Fruit fly (Drosophila melanogaster) whole organism, embryonic: Measurements from ENCODE around the gene NANS.

Experiments
- Bgb ChIP-seq: fragments of 200-800 bp; sonication (Bioruptor generic); IDR thresholded peaks from 2 replicates; pipeline ENCODE4 v1.3.6; 2022; ENCODE audit warnings: missing biosample characterization, missing genetic modification characterization; ENCODE audit not compliant: partially characterized antibody
- CG12659 ChIP-seq: fragments of 200-800 bp; sonication (Bioruptor generic); optimal IDR thresholded peaks from 3 replicates; lab custom pipeline; 2017; ENCODE audit warnings: mild to moderate bottlenecking, missing biosample characterization, missing genetic modification reagents, missing genetic modification characterization
- CG13287 ChIP-seq: fragments of 200-800 bp; sonication (Bioruptor generic); IDR thresholded peaks from 2 replicates; pipeline ENCODE4 v1.3.6; 2022; ENCODE audit warnings: missing biosample characterization, missing genetic modification characterization; ENCODE audit not compliant: partially characterized antibody
- CG14710 ChIP-seq: fragments of 200-800 bp; sonication (Bioruptor generic); optimal IDR thresholded peaks from 3 replicates; lab custom pipeline; 2019; ENCODE audit warnings: missing biosample characterization, mild to moderate bottlenecking, missing genetic modification characterization, moderate library complexity
- CG14860 ChIP-seq: fragments of 200-800 bp; sonication (Bioruptor generic); IDR thresholded peaks from 3 replicates; pipeline ENCODE4 v1.3.6; 2022; ENCODE audit warnings: missing biosample characterization, missing genetic modification characterization; ENCODE audit not compliant: partially characterized antibody
- CG15601 ChIP-seq: fragments of 200-800 bp; sonication (Bioruptor generic); optimal IDR thresholded peaks from 3 replicates; lab custom pipeline; 2019; ENCODE audit warnings: missing biosample characterization, mild to moderate bottlenecking, missing genetic modification characterization, moderate library complexity
- CG16813 ChIP-seq: fragments of 200-800 bp; sonication (Bioruptor generic); IDR thresholded peaks from 3 replicates; pipeline ENCODE4 v1.3.6; 2022; ENCODE audit warnings: missing biosample characterization, missing genetic modification characterization; ENCODE audit not compliant: partially characterized antibody
- CG17829 ChIP-seq: fragments of 200-800 bp; optimal IDR thresholded peaks from 2 replicates; lab custom pipeline; 2019; ENCODE audit warnings: missing biosample characterization, mild to moderate bottlenecking, missing genetic modification characterization, moderate library complexity
- CG2116 ChIP-seq: fragments of 200-800 bp; sonication (Bioruptor generic); optimal IDR thresholded peaks from 3 replicates; lab custom pipeline; 2018; ENCODE audit warnings: missing biosample characterization, mild to moderate bottlenecking, missing genetic modification characterization
- CG2120 ChIP-seq: fragments of 200-800 bp; sonication (Bioruptor generic); optimal IDR thresholded peaks from 3 replicates; lab custom pipeline; 2016; ENCODE audit warnings: missing biosample characterization, missing genetic modification characterization
- CG4360 ChIP-seq: fragments of 200-800 bp; sonication (Bioruptor generic); IDR thresholded peaks from 2 replicates; pipeline ENCODE4 v1.3.6; 2022; ENCODE audit warnings: missing biosample characterization, missing genetic modification characterization
- CG4424 ChIP-seq: fragments of 200-800 bp; sonication (Bioruptor generic); optimal IDR thresholded peaks from 3 replicates; lab custom pipeline; 2016; ENCODE audit warnings: missing biosample characterization, missing genetic modification characterization
- CG4617 ChIP-seq: fragments of 200-800 bp; sonication (Bioruptor generic); optimal IDR thresholded peaks from 3 replicates; lab custom pipeline; 2016; ENCODE audit warnings: missing biosample characterization, missing genetic modification characterization, borderline replicate concordance
- CG6791 ChIP-seq: fragments of 200-800 bp; sonication (Bioruptor generic); IDR thresholded peaks from 3 replicates; pipeline ENCODE4 v1.3.6; 2022; ENCODE audit warnings: missing biosample characterization, missing genetic modification characterization; ENCODE audit not compliant: partially characterized antibody
- CG7786 ChIP-seq: fragments of 200-800 bp; sonication (Bioruptor generic); optimal IDR thresholded peaks from 2 replicates; lab custom pipeline; 2016; ENCODE audit warnings: missing biosample characterization, missing genetic modification characterization
- CG7963 ChIP-seq: fragments of 200-800 bp; sonication (Bioruptor generic); IDR thresholded peaks from 3 replicates; pipeline ENCODE4 v1.3.6; 2022; ENCODE audit warnings: missing biosample characterization, missing genetic modification characterization; ENCODE audit not compliant: partially characterized antibody
- CG9727 ChIP-seq: fragments of 200-800 bp; sonication (Bioruptor generic); optimal IDR thresholded peaks from 3 replicates; lab custom pipeline; 2017; ENCODE audit warnings: missing biosample characterization, mild to moderate bottlenecking, missing genetic modification characterization
- CoRest ChIP-seq: fragments of 200-800 bp; sonication (Bioruptor generic); optimal IDR thresholded peaks from 3 replicates; lab custom pipeline; 2018; ENCODE audit warnings: missing biosample characterization, mild to moderate bottlenecking, missing genetic modification characterization, moderate library complexity
- Dp ChIP-seq: fragments of 200-800 bp; sonication (Bioruptor generic); optimal IDR thresholded peaks from 2 replicates; lab custom pipeline; 2018; ENCODE audit warnings: missing biosample characterization, mild to moderate bottlenecking, missing genetic modification characterization, moderate library complexity
- E2f2 ChIP-seq: fragments of 200-800 bp; sonication (Bioruptor generic); IDR thresholded peaks from 2 replicates; pipeline ENCODE4 v1.3.6; 2022; ENCODE audit warnings: missing biosample characterization, missing genetic modification characterization
- Fer1 ChIP-seq: fragments of 200-800 bp; sonication (Bioruptor generic); optimal IDR thresholded peaks from 2 replicates; lab custom pipeline; 2017; ENCODE audit warnings: missing biosample characterization, mild to moderate bottlenecking, missing genetic modification characterization
- H2.0 ChIP-seq: fragments of 200-800 bp; sonication (Bioruptor generic); IDR thresholded peaks from 2 replicates; pipeline ENCODE4 v1.3.6; 2022; ENCODE audit warnings: missing biosample characterization, missing genetic modification characterization
- HHEX ChIP-seq: fragments of 200-800 bp; sonication (Bioruptor generic); optimal IDR thresholded peaks from 3 replicates; lab custom pipeline; 2017; ENCODE audit warnings: missing biosample characterization, mild to moderate bottlenecking, missing genetic modification characterization, missing genetic modification reagents
- HLHmδ ChIP-seq: fragments of 200-800 bp; sonication (Bioruptor generic); optimal IDR thresholded peaks from 2 replicates; lab custom pipeline; 2018; ENCODE audit warnings: missing biosample characterization, mild to moderate bottlenecking, missing genetic modification characterization, moderate library complexity
- Med ChIP-seq: fragments of 200-800 bp; sonication (Bioruptor generic); peaks from one replicate; lab custom pipeline; 2016; ENCODE audit warnings: missing biosample characterization, missing genetic modification characterization, mild to moderate bottlenecking, inconsistent platforms, moderate library complexity
- Myb ChIP-seq: fragments of 200-800 bp; sonication (Bioruptor generic); optimal IDR thresholded peaks from 2 replicates; lab custom pipeline; 2016; ENCODE audit warnings: missing biosample characterization, missing genetic modification characterization
- Sin3A ChIP-seq: fragments of >200 bp; optimal IDR thresholded peaks from 2 replicates; lab custom pipeline; 2018
- Sry-δ ChIP-seq: fragments of 200-800 bp; sonication (Bioruptor generic); optimal IDR thresholded peaks from 2 replicates; lab custom pipeline; 2016; ENCODE audit warnings: missing biosample characterization, missing genetic modification characterization
- ato ChIP-seq: fragments of 200-800 bp; sonication (Bioruptor generic); IDR thresholded peaks from 2 replicates; pipeline ENCODE4 v1.3.6; 2022; ENCODE audit warnings: missing biosample characterization, missing genetic modification characterization; ENCODE audit not compliant: partially characterized antibody
- chinmo ChIP-seq: fragments of 200-800 bp; sonication (Bioruptor generic); IDR thresholded peaks from 4 replicates; pipeline ENCODE4 v1.3.6; 2022; ENCODE audit warnings: missing biosample characterization, missing genetic modification characterization; ENCODE audit not compliant: partially characterized antibody
- crp ChIP-seq, 2 experiments: fragments of 200-800 bp; sonication (Bioruptor generic); optimal IDR thresholded peaks; 2 replicates in 1 of 2; 3 replicates in 1 of 2; lab custom pipeline; 2017; ENCODE audit warnings: missing biosample characterization in 2 of 2, missing genetic modification characterization in 2 of 2, mild to moderate bottlenecking in 1 of 2, moderate library complexity in 1 of 2
- dm ChIP-seq: fragments of 200-800 bp; sonication (Bioruptor generic); optimal IDR thresholded peaks from 3 replicates; lab custom pipeline; 2016; ENCODE audit warnings: missing biosample characterization, missing genetic modification characterization
- fu2 ChIP-seq: fragments of 200-800 bp; sonication (Bioruptor generic); optimal IDR thresholded peaks from 2 replicates; lab custom pipeline; 2016; ENCODE audit warnings: missing biosample characterization, missing genetic modification characterization
- gfzf ChIP-seq: fragments of 200-800 bp; sonication (Bioruptor generic); optimal IDR thresholded peaks from 2 replicates; lab custom pipeline; 2016; ENCODE audit warnings: missing biosample characterization, mild to moderate bottlenecking, missing genetic modification characterization, moderate library complexity
- grau ChIP-seq: fragments of 200-800 bp; optimal IDR thresholded peaks from 3 replicates; lab custom pipeline; 2019; ENCODE audit warnings: missing biosample characterization, mild to moderate bottlenecking, missing genetic modification characterization, moderate library complexity
- h ChIP-seq: fragments of >200 bp; optimal IDR thresholded peaks from 2 replicates; lab custom pipeline; 2017
- hbn ChIP-seq: fragments of 200-800 bp; sonication (Bioruptor generic); IDR thresholded peaks from 2 replicates; pipeline ENCODE4 v1.3.6; 2022; ENCODE audit warnings: missing biosample characterization, missing genetic modification characterization; ENCODE audit not compliant: partially characterized antibody
- inv ChIP-seq: fragments of 200-800 bp; sonication (Bioruptor generic); IDR thresholded peaks from 2 replicates; pipeline ENCODE4 v1.3.6; 2022; ENCODE audit warnings: missing biosample characterization, missing genetic modification characterization; ENCODE audit not compliant: partially characterized antibody
- lmd ChIP-seq: fragments of 200-800 bp; sonication (Bioruptor generic); IDR thresholded peaks from 2 replicates; pipeline ENCODE4 v1.3.6; 2022; ENCODE audit warnings: missing biosample characterization, missing genetic modification characterization
- nerfin-2 ChIP-seq: fragments of 200-800 bp; sonication (Bioruptor generic); IDR thresholded peaks from 2 replicates; pipeline ENCODE4 v1.3.6; 2022; ENCODE audit warnings: missing biosample characterization, missing genetic modification characterization; ENCODE audit not compliant: partially characterized antibody
- onecut ChIP-seq: fragments of 200-800 bp; sonication (Bioruptor generic); IDR thresholded peaks from 2 replicates; pipeline ENCODE4 v1.3.6; 2022; ENCODE audit warnings: missing biosample characterization, missing genetic modification characterization
- pb ChIP-seq: fragments of 200-800 bp; sonication (Bioruptor generic); optimal IDR thresholded peaks from 3 replicates; lab custom pipeline; 2016; ENCODE audit warnings: missing biosample characterization, missing genetic modification characterization
- pfk ChIP-seq: fragments of 200-800 bp; sonication (Bioruptor generic); optimal IDR thresholded peaks from 2 replicates; lab custom pipeline; 2018; ENCODE audit warnings: missing biosample characterization, mild to moderate bottlenecking, missing genetic modification characterization, moderate library complexity
- repo ChIP-seq: fragments of 200-800 bp; sonication (Bioruptor generic); optimal IDR thresholded peaks from 2 replicates; lab custom pipeline; 2016; ENCODE audit warnings: missing biosample characterization, missing genetic modification characterization
- seq ChIP-seq: fragments of 200-800 bp; sonication (Bioruptor generic); IDR thresholded peaks from 2 replicates; pipeline ENCODE4 v1.3.6; 2022; ENCODE audit warnings: missing biosample characterization, missing genetic modification characterization
- tgo ChIP-seq: fragments of 200-800 bp; sonication (Bioruptor generic); IDR thresholded peaks from 3 replicates; pipeline ENCODE4 v1.3.6; 2022; ENCODE audit warnings: missing biosample characterization, missing genetic modification characterization
- trem ChIP-seq: fragments of 200-800 bp; optimal IDR thresholded peaks from 3 replicates; lab custom pipeline; 2019; ENCODE audit warnings: missing biosample characterization, mild to moderate bottlenecking, missing genetic modification characterization, moderate library complexity
- trh ChIP-seq: fragments of 200-800 bp; sonication (Bioruptor generic); optimal IDR thresholded peaks from 2 replicates; lab custom pipeline; 2016; ENCODE audit warnings: missing biosample characterization, missing genetic modification characterization
- vnd ChIP-seq: fragments of 200-800 bp; sonication (Bioruptor generic); IDR thresholded peaks from 3 replicates; pipeline ENCODE4 v1.3.6; 2022; ENCODE audit warnings: missing biosample characterization, missing genetic modification characterization; ENCODE audit not compliant: partially characterized antibody

NANS gene

DNA sequence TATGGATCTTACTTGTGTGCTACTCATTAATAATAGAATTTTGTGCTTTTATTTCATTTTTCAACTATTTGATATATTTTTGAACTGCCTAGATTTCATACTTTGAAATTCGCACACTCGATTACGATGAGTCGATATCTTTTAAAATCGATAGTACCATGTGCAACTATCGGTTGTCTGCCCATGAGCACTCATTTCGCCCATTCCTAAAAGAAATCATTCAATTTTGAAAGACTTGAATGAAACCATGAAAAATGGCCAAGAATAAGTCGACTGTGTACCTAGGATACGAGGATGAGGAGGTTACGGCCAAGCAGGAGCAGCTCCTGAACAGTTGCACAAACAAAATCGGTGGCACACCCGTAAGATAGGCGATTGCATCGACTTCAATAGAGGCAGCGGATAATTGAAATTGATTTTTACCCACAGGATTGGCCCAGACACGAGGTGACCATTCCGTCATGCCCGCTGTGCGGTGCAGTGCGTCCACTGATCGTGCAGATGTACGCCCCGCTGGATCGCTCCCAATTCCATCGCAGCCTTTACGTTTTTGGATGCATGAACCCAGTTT, 30.1 kb downstream of the NANS start, which contains the start of gene trus (continued):
- peak; percentile 76 for TF ChIP-seq CG14860 (GFP tag; lab: Robert Waterston, UW)
- peak; percentile 39 for TF ChIP-seq trem (tag; lab: Kevin White, UChicago)
- no peak for TF ChIP-seq tgo (GFP tag; lab: Robert Waterston, UW)
- peak; percentile 4 for TF ChIP-seq CG2120 (GFP tag; lab: Kevin White, UChicago)
- TF ChIP-seq CG7963 (GFP tag; lab: Robert Waterston, UW) = peak; percentile 62; the same call in 2 of the 3 replicates
- peak; percentile 35 for TF ChIP-seq Med (GFP tag; lab: Kevin White, UChicago)
- TF ChIP-seq CG7786 = no peak
- no peak for TF ChIP-seq CG9727 (GFP tag; lab: Kevin White, UChicago)
- peak; percentile 69 for TF ChIP-seq nerfin-2
- TF ChIP-seq Myb (GFP tag; lab: Kevin White, UChicago) = peak; percentile 44
- TF ChIP-seq fu2 (GFP tag; lab: Kevin White, UChicago) = no peak
- peak; percentile 91 for TF ChIP-seq hbn (GFP tag; lab: Robert Waterston, UW)
- no peak for TF ChIP-seq H2.0 (GFP tag; lab: Robert Waterston, UW)
- TF ChIP-seq CG2116 (GFP tag; lab: Kevin White, UChicago) = peak; percentile 79
- peak; percentile 87 for TF ChIP-seq Dp (GFP tag; lab: Kevin White, UChicago)
- no peak for TF ChIP-seq seq (GFP tag; lab: Robert Waterston, UW)
- TF ChIP-seq CG4424 (GFP tag; lab: Kevin White, UChicago) = no peak
- TF ChIP-seq CG4360 = no peak
- peak; percentile 90 for TF ChIP-seq onecut (GFP tag; lab: Robert Waterston, UW)
- TF ChIP-seq h (lab: Kevin White, UChicago) = no peak
- TF ChIP-seq chinmo = peak; percentile 87
- TF ChIP-seq pb (GFP tag; lab: Kevin White, UChicago) = no peak
- peak; percentile 89 for TF ChIP-seq Sry-δ (GFP tag; lab: Kevin White, UChicago)
- TF ChIP-seq grau (tag; lab: Kevin White, UChicago) = no peak
- no peak for TF ChIP-seq repo (GFP tag; lab: Kevin White, UChicago)
- TF ChIP-seq vnd = peak; percentile 76
- no peak for TF ChIP-seq trh (GFP tag; lab: Kevin White, UChicago)
- peak; percentile 95 for TF ChIP-seq CG13287 (GFP tag; lab: Robert Waterston, UW)
- TF ChIP-seq CG14710 (tag; lab: Kevin White, UChicago) = peak; percentile 32
- peak; percentile 73 for TF ChIP-seq CG16813 (GFP tag; lab: Robert Waterston, UW)
- no peak for TF ChIP-seq lmd (GFP tag; lab: Robert Waterston, UW)
- peak; percentile 4 for TF ChIP-seq CG17829 (tag; lab: Kevin White, UChicago)
- peak; percentile 13 for TF ChIP-seq Fer1 (GFP tag; lab: Kevin White, UChicago)
- TF ChIP-seq CG4617 (GFP tag; lab: Kevin White, UChicago) = peak; percentile 50
- TF ChIP-seq Sin3A (lab: Kevin White, UChicago) = no peak
- peak; percentile 89 for TF ChIP-seq Bgb
- TF ChIP-seq dm = peak; percentile 11
- TF ChIP-seq inv = peak; percentile 69
- peak; percentile 91 for TF ChIP-seq E2f2 (GFP tag; lab: Robert Waterston, UW)
- peak; percentile 24 for TF ChIP-seq CG12659 (GFP tag; lab: Kevin White, UChicago)
- no peak for TF ChIP-seq HLHmδ (GFP tag; lab: Kevin White, UChicago)
- TF ChIP-seq CG6791 (GFP tag; lab: Robert Waterston, UW) = peak; percentile 86
- TF ChIP-seq crp (GFP tag; optimal IDR thresholded peaks at IDR 0.05; lab: Kevin White, UChicago) = peak in 1 of 2 experiments; percentile 42
- no peak for TF ChIP-seq CoRest (tag; lab: Kevin White, UChicago)
- peak; percentile 89 for TF ChIP-seq CG15601
- TF ChIP-seq gfzf (GFP tag; lab: Kevin White, UChicago) = peak; percentile 24
- TF ChIP-seq HHEX (GFP tag; lab: Kevin White, UChicago) = no peak
- no peak for TF ChIP-seq pfk (GFP tag; lab: Kevin White, UChicago)
- peak; percentile 89 for TF ChIP-seq ato (GFP tag; lab: Robert Waterston, UW)
